Fruit fly (Drosophila melanogaster) whole organism, embryonic: ENCODE results near the gene CG14342.
A peak's percentile ranks its signal among the peaks of the same experiment; 100 is the strongest.

Source experiments
- BtbVII ChIP-seq: fragments of 200-800 bp; sonication (Bioruptor generic); optimal IDR thresholded peaks from 3 replicates; lab custom pipeline; 2017; ENCODE audit warnings: missing biosample characterization, mild to moderate bottlenecking, missing genetic modification characterization
- CG10267 ChIP-seq: fragments of 200-800 bp; sonication (Bioruptor generic); optimal IDR thresholded peaks from 2 replicates; lab custom pipeline; 2018; ENCODE audit warnings: missing biosample characterization, mild to moderate bottlenecking, missing genetic modification characterization, moderate library complexity
- CG12219 ChIP-seq: fragments of 200-800 bp; sonication (Bioruptor generic); optimal IDR thresholded peaks from 3 replicates; lab custom pipeline; 2018; ENCODE audit warnings: missing biosample characterization, mild to moderate bottlenecking, missing genetic modification characterization
- Ets97D ChIP-seq: fragments of 200-800 bp; sonication (Bioruptor generic); optimal IDR thresholded peaks from 3 replicates; lab custom pipeline; 2016; ENCODE audit warnings: missing biosample characterization, missing genetic modification characterization
- Gug ChIP-seq: fragments of 200-800 bp; sonication (Bioruptor generic); IDR thresholded peaks from 4 replicates; pipeline ENCODE4 v1.3.6; 2022; ENCODE audit warnings: missing biosample characterization, missing genetic modification characterization
- Stat92E ChIP-seq, 3 experiments: fragments of >200 bp in 2 of 3; fragments of 200-800 bp in 1 of 3; sonication (Bioruptor generic) in 1 of 3; optimal IDR thresholded peaks; 2 replicates each; lab custom pipeline; 2017 to 2019; ENCODE audit warnings: missing biosample characterization in 3 of 3, missing genetic modification characterization in 3 of 3, mild to moderate bottlenecking in 1 of 3, moderate library complexity in 1 of 3
- jumu ChIP-seq: fragments of 200-800 bp; sonication (Bioruptor generic); optimal IDR thresholded peaks from 3 replicates; lab custom pipeline; 2016; ENCODE audit warnings: missing biosample characterization, missing genetic modification characterization

DNA sequence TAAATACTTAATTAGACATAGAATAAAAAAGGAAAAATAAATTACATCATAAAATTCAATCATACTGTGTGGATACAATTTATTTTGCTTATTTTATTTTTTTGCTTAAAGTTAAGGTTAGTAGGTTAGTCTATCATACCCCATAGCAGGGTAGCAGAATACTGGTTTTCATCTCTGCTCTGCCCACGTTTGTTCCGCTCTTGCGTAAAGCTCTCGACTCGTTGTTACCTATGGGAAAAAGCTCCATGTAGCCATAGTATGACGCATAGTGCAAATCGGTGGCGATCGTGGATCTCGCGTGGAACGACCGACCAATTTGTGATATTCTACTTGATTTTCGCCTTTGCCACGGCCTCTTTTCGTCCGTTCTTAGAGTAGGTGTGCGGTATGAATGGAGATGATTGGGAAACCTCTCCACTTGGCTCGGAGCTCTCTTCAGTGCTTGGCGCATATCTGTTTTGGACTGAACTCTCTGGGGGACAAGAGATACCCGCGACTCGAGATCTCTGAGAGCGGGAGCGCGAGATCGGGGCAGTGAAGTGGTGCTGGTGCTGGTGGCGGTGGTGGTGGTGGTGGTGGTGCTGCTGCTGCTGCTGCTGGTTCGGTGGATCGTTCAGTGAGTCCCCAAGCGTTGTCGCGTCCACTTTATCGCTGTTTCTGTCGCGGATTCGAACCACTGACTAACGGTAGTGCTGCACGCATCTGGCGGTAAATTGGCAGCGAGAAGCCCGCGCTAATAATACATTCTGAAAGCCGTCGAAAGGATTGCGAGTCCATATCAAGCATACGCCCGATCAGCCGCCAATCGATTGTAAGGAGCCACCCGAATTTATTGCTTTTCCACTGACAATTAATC lies 18.1 kb upstream of the CG14342 start, which contains the start of gene CG5001:
- TF ChIP-seq BtbVII (GFP tag; lab: Kevin White, UChicago) = peak; percentile 83
- no peak for TF ChIP-seq Stat92E (GFP tag; optimal IDR thresholded peaks at IDR 0.05; lab: Kevin White, UChicago)
- TF ChIP-seq jumu (GFP tag; lab: Kevin White, UChicago) = peak; percentile 58
- peak; percentile 81 for TF ChIP-seq CG10267 (tag; lab: Kevin White, UChicago)
- peak; percentile 65 for TF ChIP-seq CG12219 (GFP tag; lab: Kevin White, UChicago)
- TF ChIP-seq Gug (GFP tag; lab: Robert Waterston, UW) = peak; percentile 76; the same call in 3 of the 4 replicates
- peak; percentile 34 for TF ChIP-seq Ets97D (GFP tag; lab: Kevin White, UChicago)
